Fruit fly (Drosophila melanogaster): ENCODE measurements around the gene teq.

The teq gene

DNA sequence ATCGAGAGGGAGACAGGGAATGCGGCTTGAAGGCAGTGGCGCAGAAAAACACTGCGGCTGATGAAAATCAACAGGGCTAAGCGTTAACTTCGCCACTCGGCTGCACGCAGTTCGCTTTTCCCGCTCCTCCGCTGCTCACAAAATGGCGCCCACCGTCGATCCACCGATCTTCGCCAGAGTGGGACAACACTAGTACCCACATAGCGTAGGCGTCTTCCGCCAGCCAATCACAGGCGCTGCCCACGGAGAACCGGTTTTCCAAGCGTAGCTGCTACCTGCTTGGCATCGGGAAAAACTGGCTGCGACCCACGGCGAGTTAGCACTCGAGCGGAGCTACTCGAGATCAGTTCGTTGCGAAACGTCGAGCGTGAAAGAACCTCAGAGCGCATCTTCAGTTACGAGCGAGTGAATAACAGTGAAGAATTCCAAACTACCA lies 33.4 kb upstream of the teq start, which contains the start of gene Doc1:
Gene Doc1, plus strand, starts transcription at position 334 of the 436 bp plus-strand sequence.
- TF ChIP-seq Myc (optimal IDR thresholded peaks at IDR 0.05), result no peak
- no peak for TF ChIP-seq Sin3A (optimal IDR thresholded peaks at IDR 0.05)
- TF ChIP-seq ttk (optimal IDR thresholded peaks at IDR 0.05), result no peak
- no peak for TF ChIP-seq psq (optimal IDR thresholded peaks at IDR 0.05)
- no peak for TF ChIP-seq insv (optimal IDR thresholded peaks at IDR 0.05)
- TF ChIP-seq h (optimal IDR thresholded peaks at IDR 0.05), result no peak

DNA sequence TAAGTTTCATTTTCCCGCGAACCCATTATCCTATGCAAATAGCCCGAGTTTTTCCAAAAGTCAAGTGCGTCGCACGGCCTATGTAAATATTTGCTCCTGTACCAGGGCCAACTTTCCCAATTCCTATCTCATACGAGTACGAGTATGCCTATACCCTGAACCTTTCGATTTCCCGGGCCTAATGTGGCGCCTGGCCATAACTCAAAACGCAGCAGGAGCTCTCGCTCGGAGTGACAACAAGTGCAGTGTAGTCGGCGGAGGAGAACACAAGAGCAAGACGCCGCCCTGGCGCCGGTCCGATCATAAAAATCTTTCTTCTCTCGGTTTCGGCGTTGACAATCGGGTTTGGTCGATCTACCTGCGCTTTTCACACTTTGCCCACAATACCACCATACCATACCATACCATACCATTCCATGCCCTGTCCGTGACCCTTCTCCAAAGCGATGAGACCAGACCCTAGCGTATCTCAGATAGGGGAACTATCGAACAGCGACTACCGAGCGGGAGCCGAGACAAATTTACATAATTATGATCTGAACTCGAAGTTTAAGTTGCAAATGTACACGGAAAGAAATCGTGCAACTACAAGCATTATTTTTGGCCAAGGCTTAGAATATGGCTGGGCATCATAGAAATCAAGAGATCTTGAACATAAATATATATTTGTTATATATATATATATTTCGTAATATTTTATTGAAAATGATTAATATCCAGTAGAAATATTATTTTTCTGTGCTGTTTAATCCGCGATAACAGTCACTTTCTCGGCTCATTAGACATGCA lies 32.0 kb upstream of the teq start:
- no peak for TF ChIP-seq psq (optimal IDR thresholded peaks at IDR 0.05)
- no peak for TF ChIP-seq h (optimal IDR thresholded peaks at IDR 0.05)
- TF ChIP-seq ttk (optimal IDR thresholded peaks at IDR 0.05), result no peak
- TF ChIP-seq insv (optimal IDR thresholded peaks at IDR 0.05), result no peak
- no peak for TF ChIP-seq Myc (optimal IDR thresholded peaks at IDR 0.05)
- TF ChIP-seq Sin3A (optimal IDR thresholded peaks at IDR 0.05), result no peak

DNA sequence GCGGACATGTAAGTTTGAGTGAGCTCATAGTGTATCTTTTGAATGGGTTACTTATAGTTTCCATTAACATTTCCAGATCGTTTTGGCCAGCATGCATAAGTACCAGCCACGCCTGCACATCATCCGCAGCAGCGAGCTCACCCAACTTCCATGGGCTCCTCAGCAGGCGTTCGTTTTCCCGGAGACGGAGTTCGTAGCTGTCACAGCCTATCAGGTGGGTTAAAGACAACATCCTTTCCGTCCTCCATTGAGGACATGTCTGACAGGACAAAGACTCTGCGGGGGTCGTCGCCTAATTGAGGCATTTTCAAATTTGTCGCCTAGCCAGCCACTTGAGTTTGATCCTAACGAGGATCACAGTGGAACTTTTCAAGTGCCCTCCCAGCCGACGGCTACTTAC lies 30.8 kb upstream of the teq start:
- TF ChIP-seq h (optimal IDR thresholded peaks at IDR 0.05) (no peak), insv (optimal IDR thresholded peaks at IDR 0.05) (no peak), psq (optimal IDR thresholded peaks at IDR 0.05) (no peak), Myc (optimal IDR thresholded peaks at IDR 0.05) (no peak), Sin3A (optimal IDR thresholded peaks at IDR 0.05) (no peak), ttk (optimal IDR thresholded peaks at IDR 0.05) (no peak)

DNA sequence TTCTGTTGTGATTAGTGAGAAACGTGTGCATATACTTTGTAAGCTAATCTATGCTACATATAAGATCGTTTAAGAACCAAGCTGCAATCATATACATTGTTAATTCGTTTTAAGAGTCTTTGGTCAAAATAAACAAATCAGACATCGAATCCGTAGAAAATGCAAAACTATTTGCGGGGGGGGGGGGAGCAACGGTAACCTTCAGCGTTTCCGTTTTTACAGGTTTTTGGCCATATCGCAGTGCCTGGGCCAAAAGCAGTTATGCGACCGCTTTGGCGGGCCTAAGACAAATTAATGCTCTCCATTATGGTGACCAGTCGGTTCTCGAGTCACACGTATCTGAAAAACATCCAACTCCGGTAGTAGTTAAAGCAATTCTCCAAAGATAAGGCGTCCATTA lies 29.5 kb upstream of the teq start:
- no peak for TF ChIP-seq h (optimal IDR thresholded peaks at IDR 0.05)
- no peak for TF ChIP-seq Sin3A (optimal IDR thresholded peaks at IDR 0.05)
- TF ChIP-seq psq (optimal IDR thresholded peaks at IDR 0.05), result no peak
- no peak for TF ChIP-seq Myc (optimal IDR thresholded peaks at IDR 0.05)
- no peak for TF ChIP-seq ttk (optimal IDR thresholded peaks at IDR 0.05)
- no peak for TF ChIP-seq insv (optimal IDR thresholded peaks at IDR 0.05)

DNA sequence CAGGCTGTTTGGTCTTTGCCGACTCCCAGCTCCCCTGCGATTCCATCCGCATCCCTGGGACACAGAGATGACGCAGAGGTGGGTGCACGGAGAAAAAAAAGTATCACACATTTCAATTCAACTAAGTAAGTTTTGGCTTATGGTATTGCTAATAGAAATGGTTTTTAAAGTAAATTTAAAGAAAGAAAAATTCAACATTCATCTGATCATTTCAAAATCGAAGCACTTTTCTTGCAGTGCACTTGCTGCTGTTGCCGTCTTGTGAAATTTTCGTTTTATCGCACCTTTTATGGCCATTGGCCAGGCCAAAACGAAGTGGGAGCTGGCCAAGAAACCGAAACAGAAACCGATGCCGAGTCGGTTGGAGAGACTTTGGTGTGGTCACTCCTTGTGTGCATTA lies 29.1 kb upstream of the teq start:
- TF ChIP-seq ttk (optimal IDR thresholded peaks at IDR 0.05) (no peak), insv (optimal IDR thresholded peaks at IDR 0.05) (no peak)

DNA sequence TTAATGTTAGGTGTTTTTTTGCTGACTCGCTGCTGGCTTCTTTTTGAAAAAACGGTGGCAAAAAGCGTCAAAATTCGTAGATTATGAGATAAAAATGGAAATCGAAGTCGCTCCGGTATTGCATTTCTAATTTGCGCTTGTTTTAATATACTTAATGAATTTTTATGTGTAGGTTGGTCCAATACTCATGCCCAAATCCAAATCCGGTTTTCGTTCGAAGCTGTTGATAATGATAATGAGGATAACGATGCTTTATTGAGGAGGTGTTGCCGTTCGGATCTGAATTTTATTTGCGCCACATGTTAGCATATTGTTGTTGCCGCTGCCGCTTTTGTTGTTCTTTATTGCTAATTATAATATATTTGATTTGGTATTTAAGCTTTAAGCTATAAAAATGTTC lies 28.2 kb upstream of the teq start:
- TF ChIP-seq Sin3A (optimal IDR thresholded peaks at IDR 0.05), result no peak
- TF ChIP-seq Myc (optimal IDR thresholded peaks at IDR 0.05), result no peak
- no peak for TF ChIP-seq h (optimal IDR thresholded peaks at IDR 0.05)
- no peak for TF ChIP-seq insv (optimal IDR thresholded peaks at IDR 0.05)
- no peak for TF ChIP-seq psq (optimal IDR thresholded peaks at IDR 0.05)
- TF ChIP-seq ttk (optimal IDR thresholded peaks at IDR 0.05), result no peak

DNA sequence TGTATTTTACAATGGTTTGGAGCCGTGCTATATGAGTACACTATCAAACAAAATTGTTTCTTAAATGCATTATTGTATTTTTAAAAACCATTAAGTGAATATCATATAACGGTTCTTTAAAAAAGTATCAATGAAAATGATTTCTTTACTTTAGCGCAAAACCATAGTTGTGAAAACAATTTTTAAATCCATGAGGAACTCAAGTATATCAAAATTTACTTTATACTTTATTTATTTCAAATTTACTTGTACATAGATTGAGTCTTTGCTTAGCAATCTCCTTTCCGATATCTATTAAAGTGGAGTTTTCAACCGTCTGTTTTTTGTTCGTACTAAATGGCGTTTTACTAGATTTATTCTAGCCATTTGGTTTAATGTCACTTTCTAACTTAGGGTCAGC lies 27.4 kb upstream of the teq start, which contains the start of gene Argk2:
Gene Argk2, plus strand, starts transcription at position 378 of the 400 bp plus-strand sequence.
- TF ChIP-seq psq (optimal IDR thresholded peaks at IDR 0.05), result no peak
- no peak for TF ChIP-seq insv (optimal IDR thresholded peaks at IDR 0.05)
- TF ChIP-seq Sin3A (optimal IDR thresholded peaks at IDR 0.05), result no peak
- no peak for TF ChIP-seq h (optimal IDR thresholded peaks at IDR 0.05)
- TF ChIP-seq ttk (optimal IDR thresholded peaks at IDR 0.05), result no peak
- no peak for TF ChIP-seq Myc (optimal IDR thresholded peaks at IDR 0.05)

DNA sequence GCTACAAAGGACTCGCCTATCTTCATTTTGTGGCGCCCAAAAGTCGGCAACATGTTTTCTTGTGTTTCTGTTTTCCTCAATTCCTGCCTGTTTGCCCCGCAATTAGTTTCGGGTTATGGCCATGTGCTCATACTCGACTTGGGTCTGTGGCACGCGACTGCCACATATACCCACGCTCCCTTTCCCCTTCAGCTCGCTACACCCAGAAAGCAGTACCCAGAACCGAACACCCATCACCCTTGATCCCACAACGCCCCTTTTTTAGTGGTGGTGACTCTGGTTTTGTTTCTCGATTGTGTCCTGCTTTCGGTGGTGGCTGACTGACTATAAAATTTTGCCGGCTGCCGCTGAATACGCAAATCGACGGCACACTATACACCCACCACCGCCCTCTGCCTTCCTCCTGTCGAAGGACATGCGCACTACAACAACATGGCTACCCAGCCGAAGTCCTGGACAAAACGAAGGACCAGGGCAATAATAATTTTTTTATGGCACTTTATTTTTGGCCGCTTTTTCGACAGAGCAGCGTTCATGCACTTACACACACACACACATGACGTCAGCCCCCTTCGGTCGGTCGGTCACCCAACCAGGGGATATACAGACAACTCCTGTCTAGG lies 23.9 kb upstream of the teq start:
- TF ChIP-seq Myc (optimal IDR thresholded peaks at IDR 0.05) (no peak), psq (optimal IDR thresholded peaks at IDR 0.05) (no peak), ttk (optimal IDR thresholded peaks at IDR 0.05) (no peak), insv (optimal IDR thresholded peaks at IDR 0.05) (no peak), h (optimal IDR thresholded peaks at IDR 0.05) (no peak), Sin3A (optimal IDR thresholded peaks at IDR 0.05) (no peak)

DNA sequence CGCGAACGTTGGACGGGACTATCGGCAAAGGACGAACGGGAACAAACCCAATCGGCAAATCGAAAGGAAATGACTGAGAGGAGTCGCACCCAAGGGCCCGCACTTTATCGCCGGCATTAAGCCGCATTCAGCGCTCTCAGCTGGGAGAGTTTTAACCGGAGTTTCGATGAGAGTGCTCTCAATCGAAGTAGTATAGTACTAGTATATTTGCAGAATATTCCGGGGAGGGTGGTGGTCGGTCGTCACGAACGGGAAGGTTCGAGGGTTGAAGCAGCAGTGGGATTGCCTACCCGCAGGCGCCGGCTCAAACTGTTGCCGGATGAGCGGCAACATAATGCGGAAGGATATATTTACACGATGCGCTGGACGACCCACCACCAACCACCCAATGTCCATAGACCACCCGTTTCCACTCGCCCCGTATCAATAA lies 22.6 kb upstream of the teq start:
- TF ChIP-seq h (optimal IDR thresholded peaks at IDR 0.05), result no peak
- no peak for TF ChIP-seq Myc (optimal IDR thresholded peaks at IDR 0.05)
- TF ChIP-seq insv (optimal IDR thresholded peaks at IDR 0.05), result no peak
- no peak for TF ChIP-seq Sin3A (optimal IDR thresholded peaks at IDR 0.05)
- TF ChIP-seq psq (optimal IDR thresholded peaks at IDR 0.05), result no peak

DNA sequence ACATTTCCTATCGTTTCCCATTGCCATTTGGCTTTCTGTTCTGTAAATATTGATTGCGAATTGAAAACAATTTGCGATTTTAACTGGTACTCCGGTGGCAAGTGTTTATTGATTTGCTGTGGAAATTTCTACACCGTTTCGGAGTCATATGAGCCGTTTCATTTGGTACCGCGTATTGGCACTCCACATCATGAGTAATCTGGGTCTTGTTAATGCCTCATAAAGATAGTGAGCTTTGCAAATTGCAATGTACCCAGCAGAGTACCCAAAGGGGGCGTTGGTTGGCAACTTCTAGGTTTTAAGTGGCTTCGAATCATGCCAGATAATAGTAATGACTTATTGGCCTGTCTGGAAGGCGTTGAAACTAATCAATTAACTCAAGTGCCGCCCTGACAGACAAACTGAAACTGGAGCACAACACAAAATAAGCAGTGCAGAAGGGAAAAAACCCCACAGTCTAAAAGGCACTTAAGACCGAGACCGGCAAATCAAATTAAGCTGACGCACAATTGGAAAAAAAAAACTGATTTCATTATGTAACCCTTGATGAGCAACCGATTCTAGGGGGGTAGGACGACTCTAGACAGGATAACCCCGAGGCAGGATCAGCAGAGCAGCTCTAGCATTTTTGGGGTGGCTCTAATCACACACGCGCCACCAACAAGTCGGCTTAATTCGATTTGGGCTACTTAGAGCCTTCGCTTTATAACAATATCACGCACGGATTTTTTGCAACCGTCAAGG lies 21.5 kb upstream of the teq start:
- TF ChIP-seq Sin3A (optimal IDR thresholded peaks at IDR 0.05), result no peak
- TF ChIP-seq psq (optimal IDR thresholded peaks at IDR 0.05), result no peak
- no peak for TF ChIP-seq insv (optimal IDR thresholded peaks at IDR 0.05)
- TF ChIP-seq Myc (optimal IDR thresholded peaks at IDR 0.05), result no peak
- TF ChIP-seq ttk (optimal IDR thresholded peaks at IDR 0.05), result no peak
- no peak for TF ChIP-seq h (optimal IDR thresholded peaks at IDR 0.05)

DNA sequence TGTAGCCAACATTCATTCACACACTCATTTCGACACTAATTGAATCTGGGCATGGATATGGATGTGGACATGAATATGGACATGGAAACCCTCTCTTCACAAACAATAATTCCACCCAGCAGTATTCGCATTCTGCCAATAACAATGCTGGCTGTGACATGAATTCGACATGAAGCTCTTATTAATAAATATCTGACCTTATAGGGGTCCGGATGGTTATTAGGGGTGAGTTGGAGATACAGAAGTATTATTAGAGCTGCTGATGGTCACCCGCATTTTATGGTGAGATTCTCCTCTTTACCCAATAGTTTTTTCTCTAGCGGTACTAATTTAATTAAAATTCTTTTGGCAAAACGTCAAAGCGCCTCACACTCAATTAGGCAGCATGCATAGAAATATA lies 20.2 kb upstream of the teq start:
- TF ChIP-seq Myc (optimal IDR thresholded peaks at IDR 0.05), result no peak
- no peak for TF ChIP-seq Sin3A (optimal IDR thresholded peaks at IDR 0.05)
- no peak for TF ChIP-seq insv (optimal IDR thresholded peaks at IDR 0.05)
- no peak for TF ChIP-seq h (optimal IDR thresholded peaks at IDR 0.05)
- no peak for TF ChIP-seq ttk (optimal IDR thresholded peaks at IDR 0.05)
- TF ChIP-seq psq (optimal IDR thresholded peaks at IDR 0.05), result no peak

DNA sequence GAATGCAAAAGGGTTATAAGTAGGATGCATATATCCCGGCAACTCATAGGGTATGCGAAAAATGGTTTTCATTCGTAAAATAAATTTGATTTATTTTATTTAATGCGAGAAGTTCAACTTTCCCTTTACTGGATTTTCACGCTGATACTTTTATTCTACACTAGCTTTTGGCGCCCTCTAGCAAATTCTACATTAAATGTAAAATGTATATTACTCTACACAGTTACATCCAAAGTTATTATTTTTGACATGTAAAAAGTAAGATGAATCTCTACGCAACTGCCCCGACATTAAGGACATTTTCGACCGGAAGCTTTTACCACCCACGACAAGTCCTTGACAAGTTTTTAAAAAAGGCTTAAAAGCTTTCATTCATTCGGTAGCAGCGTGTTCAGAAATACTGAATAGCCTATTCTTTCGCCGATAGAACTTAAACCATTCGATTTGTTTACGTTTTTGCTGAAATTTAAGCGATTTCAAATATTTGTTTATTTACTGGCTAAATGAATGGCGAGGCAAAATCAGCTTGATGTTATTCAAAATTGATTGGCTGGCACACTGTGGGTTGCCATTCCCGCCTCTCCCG lies 19.5 kb upstream of the teq start:
- no peak for TF ChIP-seq psq (optimal IDR thresholded peaks at IDR 0.05)
- TF ChIP-seq ttk (optimal IDR thresholded peaks at IDR 0.05), result no peak
- TF ChIP-seq Sin3A (optimal IDR thresholded peaks at IDR 0.05), result no peak
- no peak for TF ChIP-seq insv (optimal IDR thresholded peaks at IDR 0.05)
- TF ChIP-seq Myc (optimal IDR thresholded peaks at IDR 0.05), result no peak
- no peak for TF ChIP-seq h (optimal IDR thresholded peaks at IDR 0.05)

All from Kc167 (cell line).